Fruit fly (Drosophila melanogaster): Measurements from ENCODE around the gene Nlp.
A peak's percentile ranks its signal among the peaks of the same experiment; 100 is the strongest.

The Nlp gene

DNA sequence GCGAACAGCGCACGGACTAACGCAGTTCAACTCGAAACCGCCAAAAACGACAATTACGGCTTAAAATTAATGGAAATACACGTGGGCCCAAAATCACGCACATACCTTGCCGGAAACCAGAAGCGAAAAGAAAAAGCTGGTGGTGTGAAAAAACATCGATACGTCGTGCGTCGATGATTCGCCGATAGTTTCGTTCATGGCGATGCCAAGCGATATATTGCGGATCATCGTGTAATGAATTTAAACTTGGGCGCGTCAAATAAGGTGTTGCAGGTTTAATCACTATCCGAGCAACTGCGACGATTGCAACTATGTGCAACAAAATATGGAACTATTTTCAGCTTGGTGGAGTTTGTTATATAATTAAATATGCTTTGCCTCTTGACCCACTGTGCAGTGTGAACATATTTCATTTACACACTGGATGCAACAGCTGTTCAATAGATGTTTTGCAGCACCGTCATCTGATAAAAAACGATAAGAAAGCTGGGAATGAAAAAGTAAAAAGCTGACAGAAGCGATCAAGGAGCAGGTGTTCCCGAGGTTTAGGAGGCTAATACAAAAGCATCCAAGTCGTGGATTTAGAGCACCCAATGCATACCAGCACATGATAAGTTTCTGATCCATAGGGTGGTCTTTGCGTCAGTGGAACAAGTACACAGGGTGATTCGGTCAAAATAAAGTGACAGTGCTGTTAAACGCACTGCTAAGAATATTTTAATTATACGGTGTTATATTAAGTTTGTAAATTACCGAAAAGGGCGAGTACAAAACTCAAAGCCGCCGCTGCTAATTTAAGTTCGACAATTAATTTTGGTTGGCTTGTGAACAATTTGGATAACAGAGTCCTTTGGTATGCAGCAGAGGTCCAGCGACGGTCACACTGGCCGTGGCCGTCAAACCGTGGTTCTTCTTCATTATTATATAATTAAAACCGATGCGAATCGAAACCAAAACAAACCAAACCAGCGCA is 41.7 kb downstream of the Nlp start, which contains the start of the genes RpL32 and CG7943 (continued):
- peak; percentile 100 for TF ChIP-seq BEAF-32 (GFP tag; optimal IDR thresholded peaks at IDR 0.05)
- peak; percentile 100 for TF ChIP-seq HLH4C (GFP tag; IDR thresholded peaks at IDR 0.05; ENCODE audit: partially characterized antibody)
- TF ChIP-seq ash1 (GFP tag; optimal IDR thresholded peaks at IDR 0.05), result peak; percentile 94
- TF ChIP-seq maf-S (GFP tag; optimal IDR thresholded peaks at IDR 0.05), result peak; percentile 92
- peak; percentile 95 for TF ChIP-seq CG6765 (GFP tag; optimal IDR thresholded peaks at IDR 0.05)
- TF ChIP-seq lab (GFP tag; optimal IDR thresholded peaks at IDR 0.05), result peak; percentile 98
- TF ChIP-seq CG14441 (GFP tag; IDR thresholded peaks at IDR 0.05), result peak; percentile 92
- peak; percentile 97 for TF ChIP-seq Side (GFP tag; optimal IDR thresholded peaks at IDR 0.05)
- peak; percentile 85 for TF ChIP-seq Poxn (GFP tag; IDR thresholded peaks at IDR 0.05)
- TF ChIP-seq Gsc (GFP tag; IDR thresholded peaks at IDR 0.05), result peak; percentile 85
- peak in 1 of 2 experiments; percentile 84 for TF ChIP-seq bsh (GFP tag; optimal IDR thresholded peaks at IDR 0.05)
- peak; percentile 94 for TF ChIP-seq CG18476 (GFP tag; optimal IDR thresholded peaks at IDR 0.05)
- TF ChIP-seq pan (optimal IDR thresholded peaks at IDR 0.05), result no peak
- TF ChIP-seq pan (GFP tag; optimal IDR thresholded peaks at IDR 0.05 in 1 of 2, IDR thresholded peaks at IDR 0.05 in 1 of 2), result peak in 1 of 2 experiments; percentile 96
- peak; percentile 97 for TF ChIP-seq ci (GFP tag; IDR thresholded peaks at IDR 0.05)
- peak; percentile 86 for TF ChIP-seq grau (tag; optimal IDR thresholded peaks at IDR 0.05)
- peak; percentile 91 for TF ChIP-seq ssp (GFP tag; IDR thresholded peaks at IDR 0.05)
- peak; percentile 88 for TF ChIP-seq Blimp-1 (GFP tag; optimal IDR thresholded peaks at IDR 0.05)
- TF ChIP-seq crc (GFP tag; optimal IDR thresholded peaks at IDR 0.05), result peak; percentile 95
- peak; percentile 92 for TF ChIP-seq CG5245 (GFP tag; optimal IDR thresholded peaks at IDR 0.05)
- TF ChIP-seq CG6654 (GFP tag; optimal IDR thresholded peaks at IDR 0.05), result peak; percentile 84
- peak; percentile 67 for TF ChIP-seq CTCF (GFP tag; optimal IDR thresholded peaks at IDR 0.05)
- peak; percentile 95 for TF ChIP-seq CG6272 (GFP tag; IDR thresholded peaks at IDR 0.05)
- TF ChIP-seq pnt (GFP tag; optimal IDR thresholded peaks at IDR 0.05), result peak; percentile 96
- TF ChIP-seq kni (GFP tag; optimal IDR thresholded peaks at IDR 0.05), result peak; percentile 92
- peak; percentile 97 for TF ChIP-seq vvl (GFP tag; IDR thresholded peaks at IDR 0.05)
- peak; percentile 94 for TF ChIP-seq vfl (GFP tag; optimal IDR thresholded peaks at IDR 0.05)
- TF ChIP-seq slp2 (GFP tag; optimal IDR thresholded peaks at IDR 0.05), result peak; percentile 93
- no peak for TF ChIP-seq CG8478 (optimal IDR thresholded peaks at IDR 0.05)
- peak; percentile 86 for TF ChIP-seq Hmx (GFP tag; optimal IDR thresholded peaks at IDR 0.05)
- TF ChIP-seq Drgx (GFP tag; IDR thresholded peaks at IDR 0.05), result peak; percentile 87
- TF ChIP-seq tx (GFP tag; optimal IDR thresholded peaks at IDR 0.05), result peak; percentile 83
- TF ChIP-seq trh (GFP tag; optimal IDR thresholded peaks at IDR 0.05), result peak; percentile 85
- peak; percentile 100 for TF ChIP-seq zen2 (GFP tag; IDR thresholded peaks at IDR 0.05; ENCODE audit: partially characterized antibody)
- no peak for TF ChIP-seq Hr78 (GFP tag; optimal IDR thresholded peaks at IDR 0.05)
- TF ChIP-seq NC2β (GFP tag; optimal IDR thresholded peaks at IDR 0.05), result peak; percentile 98
- TF ChIP-seq bowl (GFP tag; IDR thresholded peaks at IDR 0.05), result peak; percentile 89
- TF ChIP-seq zfh2 (GFP tag; optimal IDR thresholded peaks at IDR 0.05), result peak; percentile 96
- peak; percentile 87 for TF ChIP-seq CG10274 (GFP tag; optimal IDR thresholded peaks at IDR 0.05)
- peak; percentile 96 for TF ChIP-seq YL-1 (GFP tag; optimal IDR thresholded peaks at IDR 0.05)
- TF ChIP-seq fd96Cb (tag; optimal IDR thresholded peaks at IDR 0.05), result peak; percentile 88
- TF ChIP-seq CG15696 (tag; optimal IDR thresholded peaks at IDR 0.05), result peak; percentile 81
- TF ChIP-seq oc (tag; optimal IDR thresholded peaks at IDR 0.05), result peak; percentile 81
- TF ChIP-seq CkIIα-i1 (GFP tag; IDR thresholded peaks at IDR 0.05), result 0 out of 2 replicates have a peak, but pooled peaks have one; percentile 57
- TF ChIP-seq CG32772 (GFP tag; IDR thresholded peaks at IDR 0.05), result peak; percentile 94
- TF ChIP-seq nau (GFP tag; optimal IDR thresholded peaks at IDR 0.05), result peak; percentile 93
- TF ChIP-seq CG10654 (GFP tag; optimal IDR thresholded peaks at IDR 0.05), result peak; percentile 95
- TF ChIP-seq Jarid2 (GFP tag; optimal IDR thresholded peaks at IDR 0.05), result peak; percentile 85
- peak; percentile 100 for TF ChIP-seq knrl (GFP tag; IDR thresholded peaks at IDR 0.05; ENCODE audit: partially characterized antibody)

All from whole organism, embryonic.